Fruit fly (Drosophila melanogaster): ENCODE data around the gene colt.

The colt gene

DNA sequence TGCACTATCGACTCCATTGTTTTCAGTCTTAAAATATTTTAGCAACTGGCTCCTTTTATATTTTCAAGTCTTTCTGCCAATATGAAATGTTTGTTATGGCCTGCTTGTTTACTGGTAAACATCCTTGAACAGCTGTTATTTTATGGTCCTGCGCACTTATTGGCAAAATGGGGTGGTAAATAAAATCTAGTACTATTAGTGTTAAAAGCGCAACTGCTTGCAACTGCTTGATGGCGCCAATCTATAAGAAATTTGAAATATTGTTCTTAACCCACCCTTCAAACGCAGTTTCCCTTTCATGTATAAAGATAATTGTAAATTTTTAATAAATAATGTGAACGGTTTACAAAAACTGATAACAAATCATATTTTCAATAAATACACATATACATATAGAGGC is 45.8 kb upstream of the colt start, which contains the start of gene G6P (continued):
- TF ChIP-seq seq (GFP tag; IDR thresholded peaks at IDR 0.05): peak; percentile 42; the same call in 1 of the 2 replicates

DNA sequence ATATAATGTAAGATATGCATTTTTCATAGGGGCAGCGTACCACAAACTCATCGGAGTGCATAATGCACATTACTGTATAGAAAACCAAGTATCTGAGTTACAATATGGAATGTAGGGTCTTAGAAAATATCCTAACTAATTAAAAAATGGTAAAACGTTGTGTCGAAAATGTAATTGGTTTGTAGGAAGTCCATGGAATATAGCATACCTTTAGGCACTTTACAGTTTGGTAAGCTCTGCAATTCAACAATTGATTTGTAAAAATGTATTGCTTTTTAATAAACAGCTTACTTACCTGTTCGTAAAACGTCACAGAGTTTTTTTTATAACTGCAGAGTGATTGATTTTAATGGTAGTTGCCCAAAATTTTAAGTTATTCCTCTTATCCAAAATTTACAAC is 42.3 kb upstream of the colt start, which contains the start of gene CG2964:
Gene CG2964 (plus strand): TSS at position 301 of the 400 bp plus-strand sequence.
- TF ChIP-seq CG42726 (GFP tag; IDR thresholded peaks at IDR 0.05; ENCODE audit: partially characterized antibody) (no peak), CG17912 (GFP tag; optimal IDR thresholded peaks at IDR 0.05) (no peak), TFAM (GFP tag; optimal IDR thresholded peaks at IDR 0.05) (no peak), Trl (optimal IDR thresholded peaks at IDR 0.05) (no peak), Trl (GFP tag; optimal IDR thresholded peaks at IDR 0.05) (no peak), pnt (GFP tag; optimal IDR thresholded peaks at IDR 0.05) (no peak), BtbVII (GFP tag; optimal IDR thresholded peaks at IDR 0.05) (no peak), Sox100B (GFP tag; optimal IDR thresholded peaks at IDR 0.05) (no peak), Chrac-16 (GFP tag; optimal IDR thresholded peaks at IDR 0.05) (no peak), slou (GFP tag; optimal IDR thresholded peaks at IDR 0.05) (no peak)

DNA sequence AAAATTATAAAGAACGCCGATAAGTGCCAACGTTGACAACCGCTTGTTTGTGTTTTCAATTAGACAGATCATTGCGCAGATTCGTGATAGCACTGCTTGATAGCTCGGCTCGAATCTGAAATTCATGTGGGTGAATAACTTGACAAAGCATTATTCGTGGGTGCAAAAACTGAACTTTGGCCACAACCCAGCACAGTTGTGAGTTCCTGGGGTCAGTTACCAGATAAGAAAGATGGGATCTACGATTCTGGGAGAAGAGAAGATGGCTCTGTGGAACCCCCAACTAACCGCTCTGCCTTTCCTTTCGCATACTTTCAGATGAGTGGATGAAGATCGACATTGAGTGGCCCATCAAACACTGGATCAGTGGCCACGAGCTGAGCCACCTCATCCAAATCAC is 41.0 kb upstream of the colt start:
- TF ChIP-seq E2f2 (GFP tag; IDR thresholded peaks at IDR 0.05): no peak

DNA sequence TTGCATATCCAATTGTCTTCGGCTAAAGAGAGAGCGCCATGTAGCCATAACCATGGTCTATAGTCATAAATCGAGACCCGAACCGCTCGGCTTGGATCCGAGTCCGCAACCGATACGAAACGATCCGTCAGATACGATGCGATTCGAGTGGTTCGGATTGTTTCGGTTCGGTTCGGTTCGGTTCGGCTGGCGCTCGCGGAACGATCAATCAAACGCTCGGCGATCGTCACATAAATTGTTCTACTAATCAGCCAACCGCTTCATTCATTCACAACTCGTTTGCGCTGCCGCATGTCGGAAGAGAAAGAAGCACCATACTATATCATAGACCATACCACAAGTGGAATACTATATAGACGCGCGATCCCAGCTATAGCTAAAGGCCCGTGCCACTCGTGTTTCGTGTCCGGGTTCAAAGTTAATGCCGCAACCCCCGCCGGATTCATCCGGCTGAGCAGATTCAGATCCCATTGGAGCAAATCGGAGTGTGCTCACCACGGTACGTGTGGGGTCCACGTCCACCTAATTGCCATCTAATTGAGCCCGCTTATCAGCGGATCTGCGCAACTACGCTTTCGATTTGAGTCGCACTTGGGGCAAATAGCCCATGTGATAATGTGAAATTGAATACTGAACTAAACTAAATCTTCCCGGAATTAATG is 38.3 kb upstream of the colt start:
- TF ChIP-seq CG2889 (GFP tag; IDR thresholded peaks at IDR 0.05) (no peak), CG13296 (GFP tag; optimal IDR thresholded peaks at IDR 0.05) (no peak), CG10959 (GFP tag; IDR thresholded peaks at IDR 0.05) (no peak), cad (GFP tag; optimal IDR thresholded peaks at IDR 0.05) (peak; percentile 73), Atf-2 (GFP tag; optimal IDR thresholded peaks at IDR 0.05) (no peak), CG1647 (GFP tag; optimal IDR thresholded peaks at IDR 0.05) (no peak), slbo (GFP tag; IDR thresholded peaks at IDR 0.05) (no peak), CG15011 (GFP tag; optimal IDR thresholded peaks at IDR 0.05) (no peak), Oli (tag; optimal IDR thresholded peaks at IDR 0.05) (no peak), CG13424 (tag; optimal IDR thresholded peaks at IDR 0.05) (no peak), Jarid2 (GFP tag; optimal IDR thresholded peaks at IDR 0.05) (peak; percentile 56), amos (GFP tag; IDR thresholded peaks at IDR 0.05; ENCODE audit: partially characterized antibody) (peak; percentile 13; the same call in 1 of the 2 replicates), crol (GFP tag; IDR thresholded peaks at IDR 0.05) (no peak), inv (GFP tag; IDR thresholded peaks at IDR 0.05; ENCODE audit: partially characterized antibody) (no peak), CG14050 (GFP tag; IDR thresholded peaks at IDR 0.05) (peak; percentile 56; the same call in 2 of the 3 replicates), Dp (GFP tag; optimal IDR thresholded peaks at IDR 0.05) (no peak), caup (GFP tag; optimal IDR thresholded peaks at IDR 0.05; ENCODE audit: severe bottlenecking) (peak; percentile 17), lilli (GFP tag; optimal IDR thresholded peaks at IDR 0.05) (no peak), CG34376 (GFP tag; optimal IDR thresholded peaks at IDR 0.05) (peak; percentile 42), Hr3 (GFP tag; optimal IDR thresholded peaks at IDR 0.05) (no peak), esg (GFP tag; conservative IDR thresholded peaks at IDR 0.05) (no peak), CG10147 (GFP tag; optimal IDR thresholded peaks at IDR 0.05) (no peak), knrl (GFP tag; IDR thresholded peaks at IDR 0.05; ENCODE audit: partially characterized antibody) (0 out of 3 replicates have a peak, but pooled peaks have one; percentile 21), CG1832 (GFP tag; optimal IDR thresholded peaks at IDR 0.05) (no peak), CG2202 (tag; optimal IDR thresholded peaks at IDR 0.05) (no peak), CTCF (GFP tag; optimal IDR thresholded peaks at IDR 0.05) (no peak), CG10462 (GFP tag; optimal IDR thresholded peaks at IDR 0.05) (no peak), cas (GFP tag; IDR thresholded peaks at IDR 0.05) (no peak), emc (GFP tag; optimal IDR thresholded peaks at IDR 0.05) (no peak), Hr51 (GFP tag; optimal IDR thresholded peaks at IDR 0.05) (no peak), exex (tag; optimal IDR thresholded peaks at IDR 0.05) (no peak), jing (GFP tag; optimal IDR thresholded peaks at IDR 0.05) (peak; percentile 55), fd96Cb (tag; optimal IDR thresholded peaks at IDR 0.05) (no peak), peb (GFP tag; IDR thresholded peaks at IDR 0.05) (no peak)
